Worm (Caenorhabditis elegans) whole organism, L4/young adult: ENCODE data around the gene fum-1.

Experiments
- W03F9.2 ChIP-seq: fragments of 150-350 bp; optimal IDR thresholded peaks from 2 replicates; lab custom pipeline; 2014; ENCODE audit warnings: missing biosample characterization, missing genetic modification characterization
- dao-5 ChIP-seq: sonication (generic microtip); optimal IDR thresholded peaks from 2 replicates; lab custom pipeline; 2016; ENCODE audit warnings: missing genotype, missing genetic modification characterization, moderate library complexity, missing compliant biosample characterization
- him-1 ChIP-seq: sonication (generic microtip); optimal IDR thresholded peaks from 2 replicates; lab custom pipeline; 2016; ENCODE audit warnings: missing genotype, missing genetic modification reagents, missing genetic modification characterization, missing compliant biosample characterization

- no peak for TF ChIP-seq him-1 (tag; lab: Kevin White, UChicago)
- TF ChIP-seq dao-5: no peak
- no peak for TF ChIP-seq W03F9.2 (tag; lab: Kevin White, UChicago)
Observed at ce11 chrIII:7478932-7479331, 13.5 kb downstream of the fum-1 start.
